Fruit fly (Drosophila melanogaster) Kc167 (cell line): ENCODE results near the gene iav.

Experiments
- Myc ChIP-seq: fragments of >200 bp; optimal IDR thresholded peaks from 2 replicates; lab custom pipeline; 2017; ENCODE audit warnings: missing external identifiers
- Sin3A ChIP-seq: fragments of >200 bp; optimal IDR thresholded peaks from 2 replicates; lab custom pipeline; 2018; ENCODE audit warnings: missing external identifiers
- h ChIP-seq: fragments of >200 bp; optimal IDR thresholded peaks from 3 replicates; lab custom pipeline; 2018; ENCODE audit warnings: missing external identifiers
- insv ChIP-seq: fragments of >200 bp; optimal IDR thresholded peaks from 3 replicates; lab custom pipeline; 2018; ENCODE audit warnings: missing external identifiers
- psq ChIP-seq: fragments of >200 bp; optimal IDR thresholded peaks from 2 replicates; lab custom pipeline; 2017; ENCODE audit warnings: missing external identifiers
- ttk ChIP-seq: sonication (Bioruptor generic); optimal IDR thresholded peaks from 2 replicates; lab custom pipeline; 2017; ENCODE audit warnings: missing external identifiers

Gene iav

DNA sequence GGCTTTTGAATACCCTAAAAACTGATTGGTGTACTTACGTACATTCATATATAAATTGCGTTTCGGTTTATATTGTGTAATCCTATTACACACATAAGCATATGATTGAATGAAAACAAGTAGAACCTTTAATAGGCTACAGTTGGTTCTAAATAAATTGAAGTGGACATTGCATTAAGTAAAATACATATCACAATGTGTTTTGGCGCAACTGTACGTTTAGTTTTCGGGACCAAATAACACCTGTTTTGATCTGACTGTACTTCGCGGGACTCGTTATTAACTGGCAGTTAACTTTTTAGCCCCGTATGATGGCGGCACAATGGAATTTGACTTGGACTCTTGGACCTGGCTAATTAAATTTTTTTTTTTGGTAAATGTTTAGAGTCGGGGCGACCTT lies 53.0 kb downstream of the iav start:
- TF ChIP-seq Sin3A (lab: Kevin White, UChicago), result no peak
- TF ChIP-seq Myc, result no peak
- no peak for TF ChIP-seq h (lab: Kevin White, UChicago)
- no peak for TF ChIP-seq insv (lab: Kevin White, UChicago)
- TF ChIP-seq psq, result no peak
- no peak for TF ChIP-seq ttk (lab: Kevin White, UChicago)

DNA sequence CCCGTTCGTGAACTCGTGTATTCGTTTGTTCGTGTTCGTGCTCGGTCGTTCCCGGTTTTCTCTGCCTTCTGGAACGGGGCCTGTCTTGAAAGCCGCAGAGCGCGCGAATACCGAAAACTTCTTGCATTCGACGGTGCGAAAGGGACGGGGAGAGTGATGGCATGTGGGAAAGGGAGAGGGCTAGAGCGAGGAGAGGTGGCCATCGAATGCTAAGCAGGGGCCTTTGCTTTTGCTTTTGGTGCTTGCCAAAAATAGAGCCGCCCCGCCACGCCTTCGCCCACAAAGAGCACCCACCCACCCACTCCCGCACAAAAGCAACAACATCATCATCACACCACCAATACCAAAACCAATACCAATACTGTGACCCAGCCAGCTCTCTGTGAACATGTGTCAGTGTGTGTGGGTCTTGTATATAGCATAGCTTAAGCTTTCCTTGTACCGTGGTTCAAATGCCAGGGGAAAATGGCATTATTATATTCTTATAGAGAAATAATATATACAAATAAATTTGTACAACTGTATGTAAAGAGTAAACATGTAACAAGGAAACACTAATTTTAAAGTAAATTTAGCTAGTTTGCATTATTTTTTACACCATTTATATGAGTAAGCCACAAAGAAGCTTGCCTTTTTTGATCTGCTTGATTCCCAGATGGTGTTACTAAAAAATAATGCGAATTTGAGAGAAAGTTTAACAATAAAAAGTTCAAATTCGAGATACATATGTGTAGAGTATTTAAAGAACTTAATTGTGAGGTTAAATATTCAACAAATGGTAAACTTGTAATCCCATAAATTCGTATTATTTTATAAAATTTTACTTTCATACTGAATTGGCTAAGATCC lies 53.6 kb downstream of the iav start, which contains the start of gene CG14434:
CG14434 (minus strand) TSS at position 20 of the 849 bp plus-strand sequence.
- TF ChIP-seq Myc (no peak), ttk (lab: Kevin White, UChicago) (no peak), Sin3A (lab: Kevin White, UChicago) (no peak), psq (peak; percentile 89), insv (lab: Kevin White, UChicago) (no peak), h (lab: Kevin White, UChicago) (no peak)
